Worm (Caenorhabditis elegans): ENCODE measurements around the gene Y51A2B.4.

DNA sequence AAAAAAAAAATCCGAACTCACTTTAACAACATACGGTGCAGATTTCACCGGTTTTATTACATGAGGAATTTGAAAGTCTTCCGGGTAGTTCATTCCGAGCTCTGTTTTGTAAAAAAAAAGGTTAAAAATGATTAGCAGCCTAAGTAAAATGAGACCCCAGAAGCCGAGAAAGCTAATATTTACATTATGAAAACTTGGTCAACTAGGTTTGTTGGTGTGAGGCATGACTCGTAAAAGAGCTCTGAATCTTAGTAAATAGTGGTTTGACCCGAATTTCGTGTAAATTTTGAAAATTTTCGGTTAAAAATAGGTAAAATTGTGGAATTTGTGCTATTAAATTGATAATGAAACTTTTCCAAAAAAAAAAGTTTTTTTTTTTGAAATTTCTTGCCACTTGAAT, 26.5 kb downstream of the Y51A2B.4 start, which contains the start of gene C08E8.1:
- TF ChIP-seq snpc-4 (GFP tag; optimal IDR thresholded peaks at IDR 0.05) (no peak), snpc-4 (tag; optimal IDR thresholded peaks at IDR 0.05) (no peak), T26A5.8 (tag; optimal IDR thresholded peaks at IDR 0.05) (no peak), hmg-1.2 (GFP tag; IDR thresholded peaks at IDR 0.05) (no peak), C17E4.6 (GFP tag; IDR thresholded peaks at IDR 0.05) (no peak), hmg-20 (GFP tag; IDR thresholded peaks at IDR 0.05) (no peak), Y56A3A.18 (GFP tag; IDR thresholded peaks at IDR 0.05) (no peak), hrde-1 (tag; optimal IDR thresholded peaks at IDR 0.05; ENCODE audit: borderline replicate concordance) (no peak)
